Worm (Caenorhabditis elegans): Measurements from ENCODE around the gene C42D4.18.

DNA sequence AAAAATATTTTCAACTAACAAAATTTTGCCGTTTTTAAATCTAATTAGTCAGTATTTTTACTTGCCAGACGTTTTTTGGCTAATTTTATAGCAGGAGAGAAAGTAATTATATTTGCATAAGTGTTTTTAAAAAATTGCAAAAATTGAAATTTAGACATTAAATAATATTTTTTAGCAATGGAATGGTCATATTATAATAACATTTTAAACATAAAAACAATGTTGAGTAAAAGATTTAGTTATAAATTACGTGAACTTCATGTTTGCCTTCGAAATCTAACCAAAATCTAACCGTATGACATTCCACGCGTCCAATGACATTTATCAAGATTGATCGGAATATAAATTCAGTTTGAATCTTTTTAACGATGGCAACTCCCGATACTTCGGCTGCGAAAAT lies 12.2 kb upstream of the C42D4.18 start, which contains the start of gene C34D4.2:
- TF ChIP-seq skn-1 (tag; optimal IDR thresholded peaks at IDR 0.05) (no peak), ama-1 (optimal IDR thresholded peaks at IDR 0.05) (no peak), elt-3 (tag; optimal IDR thresholded peaks at IDR 0.05) (no peak), nhr-23 (tag; optimal IDR thresholded peaks at IDR 0.05) (no peak)
